Worm (Caenorhabditis elegans): Measurements from ENCODE around the gene sao-1.

DNA sequence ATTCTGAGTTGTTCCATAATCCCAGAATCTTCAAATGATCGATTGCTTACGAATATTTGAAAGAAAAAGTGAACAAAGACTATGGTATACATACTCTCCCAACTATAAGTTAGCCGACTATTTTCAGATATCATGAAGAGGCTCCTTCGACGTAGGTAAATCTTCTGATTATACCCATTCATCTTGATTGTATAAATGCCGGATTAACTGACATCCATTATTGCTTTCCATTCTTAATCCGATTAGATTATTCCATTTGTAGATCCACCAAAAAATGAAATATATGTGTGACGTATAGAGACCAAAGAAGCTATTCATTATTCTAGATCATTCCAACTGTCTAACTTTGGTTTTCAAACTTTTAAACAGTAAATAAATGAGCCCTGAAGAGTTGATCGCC is 29.8 kb downstream of the sao-1 start:
- TF ChIP-seq tbx-2 (tag; optimal IDR thresholded peaks at IDR 0.05) (no peak), hlh-13 (GFP tag; optimal IDR thresholded peaks at IDR 0.05) (no peak), ceh-45 (GFP tag; IDR thresholded peaks at IDR 0.05) (no peak), K02D7.2 (tag; optimal IDR thresholded peaks at IDR 0.05) (no peak), ceh-18 (tag; optimal IDR thresholded peaks at IDR 0.05) (no peak), sox-4 (tag; optimal IDR thresholded peaks at IDR 0.05) (no peak), sox-2 (GFP tag; IDR thresholded peaks at IDR 0.05) (no peak), pat-9 (tag; optimal IDR thresholded peaks at IDR 0.05) (no peak), nhr-11 (tag; optimal IDR thresholded peaks at IDR 0.05) (no peak), pha-4 (tag; optimal IDR thresholded peaks at IDR 0.05) (no peak), F13H6.1 (tag; optimal IDR thresholded peaks at IDR 0.05) (no peak), lin-11 (tag; optimal IDR thresholded peaks at IDR 0.05) (no peak), ceh-14 (tag; optimal IDR thresholded peaks at IDR 0.05) (no peak), hlh-15 (tag; optimal IDR thresholded peaks at IDR 0.05) (no peak)

Data from whole organism, late embryonic.